Worm (Caenorhabditis elegans) whole organism, young adult: ENCODE measurements around the gene nmt-1.

ENCODE experiments used
- F10E7.11 ChIP-seq: sonication (generic microtip); optimal IDR thresholded peaks from 2 replicates; lab custom pipeline; 2017; ENCODE audit warnings: mild to moderate bottlenecking, missing genetic modification characterization, moderate library complexity, missing compliant biosample characterization
- Y67H2A.10 ChIP-seq: fragments of 200-800 bp; sonication (Bioruptor generic); conservative IDR thresholded peaks from 2 replicates; pipeline ENCODE4 v1.3.6; 2022; ENCODE audit warnings: missing genetic modification reagents, missing genetic modification characterization, missing compliant biosample characterization
- aptf-2 ChIP-seq: fragments of 200-800 bp; sonication (Bioruptor generic); conservative IDR thresholded peaks from 2 replicates; pipeline ENCODE4 v1.3.6; 2022; ENCODE audit warnings: missing genetic modification reagents, missing genetic modification characterization, missing compliant biosample characterization
- ceh-58 ChIP-seq: fragments of 200-800 bp; sonication (Bioruptor generic); IDR thresholded peaks from 2 replicates; pipeline ENCODE4 v1.3.6; 2022; ENCODE audit warnings: missing genetic modification characterization, missing compliant biosample characterization
- ztf-18 ChIP-seq: sonication (generic microtip); optimal IDR thresholded peaks from 2 replicates; lab custom pipeline; 2016; ENCODE audit warnings: missing genotype, mild to moderate bottlenecking, missing genetic modification characterization, missing compliant biosample characterization

DNA sequence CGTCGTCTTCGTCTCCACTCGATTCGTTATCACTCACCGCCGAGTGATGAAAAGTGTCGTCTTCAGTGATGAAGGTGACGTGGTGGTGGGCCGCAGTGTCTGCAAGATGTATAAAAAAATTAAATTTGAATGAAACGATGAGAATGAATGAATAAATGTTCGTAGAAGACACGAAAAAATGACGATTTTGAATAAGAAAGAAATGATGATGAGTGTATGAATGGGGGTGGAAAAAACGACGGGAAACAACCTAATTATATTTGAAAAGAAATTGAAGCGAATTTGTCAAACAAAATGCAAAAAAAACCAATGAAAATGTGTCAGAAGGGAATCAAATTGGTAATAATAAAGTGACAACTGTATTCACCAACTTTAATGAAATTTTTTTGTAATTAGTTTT, 20.0 kb upstream of the nmt-1 start, which contains the start of gene mvk-1:
- no peak for TF ChIP-seq Y67H2A.10
- no peak for TF ChIP-seq ceh-58 (GFP tag; lab: Robert Waterston, UW)
- no peak for TF ChIP-seq aptf-2
- no peak for TF ChIP-seq ztf-18 (tag; lab: Kevin White, UChicago)
- TF ChIP-seq F10E7.11 (tag; lab: Kevin White, UChicago) = no peak
